Fruit fly (Drosophila melanogaster) whole organism, prepupa: ENCODE measurements around the gene Ns3.

Experiments used
- CG10631 ChIP-seq: fragments of 200-800 bp; sonication (Bioruptor generic); optimal IDR thresholded peaks from 2 replicates; lab custom pipeline; 2016; ENCODE audit warnings: missing biosample characterization, missing genetic modification characterization
- CG10669 ChIP-seq: fragments of 200-800 bp; sonication (Bioruptor generic); optimal IDR thresholded peaks from 3 replicates; lab custom pipeline; 2018; ENCODE audit warnings: missing biosample characterization, mild to moderate bottlenecking, missing genetic modification characterization, moderate library complexity
- CG11762 ChIP-seq: fragments of 200-800 bp; sonication (Bioruptor generic); optimal IDR thresholded peaks from 3 replicates; lab custom pipeline; 2016; ENCODE audit warnings: missing biosample characterization, missing genetic modification characterization; ENCODE audit not compliant: insufficient read depth
- CG15336 ChIP-seq: fragments of 200-800 bp; sonication (Bioruptor generic); IDR thresholded peaks from 2 replicates; pipeline ENCODE4 v1.3.6; 2022; ENCODE audit warnings: missing biosample characterization, missing genetic modification characterization
- CG1621 ChIP-seq: fragments of 200-800 bp; sonication (Bioruptor generic); optimal IDR thresholded peaks from 3 replicates; lab custom pipeline; 2018; ENCODE audit warnings: missing biosample characterization, mild to moderate bottlenecking, missing genetic modification characterization
- CG3032 ChIP-seq: fragments of 200-800 bp; optimal IDR thresholded peaks from 2 replicates; lab custom pipeline; 2019; ENCODE audit warnings: missing biosample characterization, mild to moderate bottlenecking, missing genetic modification characterization, moderate library complexity
- CG31627 ChIP-seq: fragments of 200-800 bp; sonication (Bioruptor generic); optimal IDR thresholded peaks from 3 replicates; lab custom pipeline; 2016; ENCODE audit warnings: missing biosample characterization, missing genetic modification characterization
- CG32006 ChIP-seq: fragments of 200-800 bp; sonication (Bioruptor generic); optimal IDR thresholded peaks from 3 replicates; lab custom pipeline; 2017; ENCODE audit warnings: missing biosample characterization, mild to moderate bottlenecking, missing genetic modification characterization
- CG6276 ChIP-seq: fragments of 200-800 bp; sonication (Bioruptor generic); optimal IDR thresholded peaks from 2 replicates; lab custom pipeline; 2017; ENCODE audit warnings: missing biosample characterization, mild to moderate bottlenecking, missing genetic modification characterization
- CG6792 ChIP-seq: fragments of 200-800 bp; sonication (Bioruptor generic); optimal IDR thresholded peaks from 3 replicates; lab custom pipeline; 2016; ENCODE audit warnings: missing biosample characterization, missing genetic modification characterization
- CG6808 ChIP-seq: fragments of 200-800 bp; sonication (Bioruptor generic); optimal IDR thresholded peaks from 3 replicates; lab custom pipeline; 2017; ENCODE audit warnings: missing biosample characterization, missing genetic modification characterization, mild to moderate bottlenecking, moderate library complexity, missing genetic modification reagents
- CG6854 ChIP-seq: fragments of 200-800 bp; sonication (Bioruptor generic); optimal IDR thresholded peaks from 2 replicates; lab custom pipeline; 2017; ENCODE audit warnings: missing biosample characterization, mild to moderate bottlenecking, missing genetic modification characterization
- CG7368 ChIP-seq: fragments of 200-800 bp; sonication (Bioruptor generic); optimal IDR thresholded peaks from 3 replicates; lab custom pipeline; 2016; ENCODE audit warnings: missing biosample characterization, missing genetic modification characterization
- CG8632 ChIP-seq: fragments of 200-800 bp; sonication (Bioruptor generic); optimal IDR thresholded peaks from 3 replicates; lab custom pipeline; 2016; ENCODE audit warnings: missing biosample characterization, missing genetic modification characterization
- Eip75B ChIP-seq: fragments of 200-800 bp; sonication (Bioruptor generic); optimal IDR thresholded peaks from 3 replicates; lab custom pipeline; 2016; ENCODE audit warnings: missing biosample characterization, missing genetic modification characterization
- Eip78C ChIP-seq: fragments of 200-800 bp; sonication (Bioruptor generic); peaks from one replicate; lab custom pipeline; 2016; ENCODE audit warnings: missing biosample characterization, missing genetic modification characterization
- Ets21C ChIP-seq: fragments of 200-800 bp; sonication (Bioruptor generic); optimal IDR thresholded peaks from 3 replicates; lab custom pipeline; 2016; ENCODE audit warnings: missing biosample characterization, missing genetic modification characterization
- Ets96B ChIP-seq: fragments of 200-800 bp; optimal IDR thresholded peaks from 2 replicates; lab custom pipeline; 2019; ENCODE audit warnings: missing biosample characterization, mild to moderate bottlenecking, missing genetic modification characterization, moderate library complexity
- Hr38 ChIP-seq: sonication (Bioruptor generic); optimal IDR thresholded peaks from 2 replicates; lab custom pipeline; 2016; ENCODE audit warnings: missing biosample characterization, missing genetic modification characterization
- Hr39 ChIP-seq: fragments of 200-800 bp; sonication (Bioruptor generic); optimal IDR thresholded peaks from 2 replicates; lab custom pipeline; 2016; ENCODE audit warnings: missing biosample characterization, missing genetic modification characterization
- Lpt ChIP-seq: fragments of 200-800 bp; sonication (Bioruptor generic); optimal IDR thresholded peaks from 3 replicates; lab custom pipeline; 2016; ENCODE audit warnings: missing biosample characterization, missing genetic modification characterization
- Sox102F ChIP-seq: fragments of 200-800 bp; sonication (Bioruptor generic); optimal IDR thresholded peaks from 2 replicates; lab custom pipeline; 2016; ENCODE audit warnings: missing biosample characterization, mild to moderate bottlenecking, missing genetic modification characterization
- acj6 ChIP-seq: fragments of 200-800 bp; sonication (Bioruptor generic); optimal IDR thresholded peaks from 3 replicates; lab custom pipeline; 2016; ENCODE audit warnings: missing biosample characterization, missing genetic modification characterization
- cyc ChIP-seq: fragments of 200-800 bp; sonication (Bioruptor generic); optimal IDR thresholded peaks from 3 replicates; lab custom pipeline; 2016; ENCODE audit warnings: missing biosample characterization, missing genetic modification characterization
- dac ChIP-seq: fragments of 200-800 bp; sonication (Bioruptor generic); optimal IDR thresholded peaks from 2 replicates; lab custom pipeline; 2017; ENCODE audit warnings: missing biosample characterization, mild to moderate bottlenecking, missing genetic modification characterization
- eg ChIP-seq: fragments of 200-800 bp; sonication (Bioruptor generic); IDR thresholded peaks from 3 replicates; pipeline ENCODE4 v1.3.6; 2022; ENCODE audit warnings: missing biosample characterization, missing genetic modification characterization
- esn ChIP-seq: fragments of 200-800 bp; sonication (Bioruptor generic); optimal IDR thresholded peaks from 2 replicates; lab custom pipeline; 2016; ENCODE audit warnings: missing biosample characterization, mild to moderate bottlenecking, missing genetic modification characterization, moderate library complexity
- fd59A ChIP-seq: fragments of 200-800 bp; sonication (Bioruptor generic); optimal IDR thresholded peaks from 2 replicates; lab custom pipeline; 2017; ENCODE audit warnings: missing biosample characterization, mild to moderate bottlenecking, missing genetic modification characterization, missing genetic modification reagents
- fd85E ChIP-seq: fragments of 200-800 bp; sonication (Bioruptor generic); optimal IDR thresholded peaks from 3 replicates; lab custom pipeline; 2016; ENCODE audit warnings: missing biosample characterization, missing genetic modification characterization
- lz ChIP-seq: fragments of 200-800 bp; sonication (Bioruptor generic); optimal IDR thresholded peaks from 3 replicates; lab custom pipeline; 2016; ENCODE audit warnings: missing biosample characterization, missing genetic modification characterization
- pdm3 ChIP-seq: fragments of 200-800 bp; sonication (Bioruptor generic); optimal IDR thresholded peaks from 3 replicates; lab custom pipeline; 2016; ENCODE audit warnings: missing biosample characterization, missing genetic modification characterization
- spab ChIP-seq: fragments of 200-800 bp; sonication (Bioruptor generic); optimal IDR thresholded peaks from 2 replicates; lab custom pipeline; 2017; ENCODE audit warnings: missing biosample characterization, mild to moderate bottlenecking, missing genetic modification characterization, missing genetic modification reagents
- ss ChIP-seq, 2 experiments: fragments of 200-800 bp; sonication (Bioruptor generic); optimal IDR thresholded peaks; 2 replicates in 1 of 2; 3 replicates in 1 of 2; lab custom pipeline; 2017 to 2018; ENCODE audit warnings: mild to moderate bottlenecking in 2 of 2, missing biosample characterization in 2 of 2, missing genetic modification characterization in 2 of 2, moderate library complexity in 1 of 2
- svp ChIP-seq: fragments of 200-800 bp; sonication (Bioruptor generic); peaks from one replicate; lab custom pipeline; 2016; ENCODE audit warnings: missing biosample characterization, missing genetic modification characterization
- topi ChIP-seq: fragments of 200-800 bp; sonication (Bioruptor generic); optimal IDR thresholded peaks from 3 replicates; lab custom pipeline; 2016; ENCODE audit warnings: missing biosample characterization, missing genetic modification characterization

Gene Ns3

dm6 chrX:1465707-1466504, 1.9 kb upstream of the Ns3 start, which contains the start of the genes O-fut2 and CG14777 (continued):
- no peak for TF ChIP-seq CG10669 (GFP tag; lab: Kevin White, UChicago)
- TF ChIP-seq Ets21C (GFP tag; lab: Kevin White, UChicago): peak; percentile 49
- TF ChIP-seq CG6808 (GFP tag; lab: Kevin White, UChicago): no peak
- peak; percentile 54 for TF ChIP-seq CG6792 (GFP tag; lab: Kevin White, UChicago)
- no peak for TF ChIP-seq Hr38 (GFP tag; lab: Kevin White, UChicago)
- TF ChIP-seq lz (GFP tag; lab: Kevin White, UChicago): peak; percentile 51
- TF ChIP-seq Lpt (GFP tag; lab: Kevin White, UChicago): peak; percentile 31
- TF ChIP-seq eg (GFP tag; lab: Robert Waterston, UW): peak; percentile 77
- TF ChIP-seq CG7368 (GFP tag; lab: Kevin White, UChicago): no peak
- no peak for TF ChIP-seq CG10631 (GFP tag; lab: Kevin White, UChicago)

- TF ChIP-seq CG11762 (GFP tag; lab: Kevin White, UChicago) (no peak), CG8632 (no peak), Eip78C (peak; percentile 66), CG15336 (GFP tag; lab: Robert Waterston, UW) (no peak), CG6276 (no peak), fd85E (GFP tag; lab: Kevin White, UChicago) (no peak), CG6808 (GFP tag; lab: Kevin White, UChicago) (peak; percentile 21), spab (GFP tag; lab: Kevin White, UChicago) (no peak), esn (no peak), dac (no peak), svp (GFP tag; lab: Kevin White, UChicago) (peak; percentile 88), CG3032 (tag; lab: Kevin White, UChicago) (no peak), Sox102F (no peak), CG31627 (GFP tag; lab: Kevin White, UChicago) (no peak), Ets96B (tag; lab: Kevin White, UChicago) (no peak), fd59A (GFP tag; lab: Kevin White, UChicago) (no peak), acj6 (no peak), Hr39 (GFP tag; lab: Kevin White, UChicago) (no peak), topi (no peak), CG6854 (GFP tag; lab: Kevin White, UChicago) (no peak), Ets21C (GFP tag; lab: Kevin White, UChicago) (no peak), Eip75B (GFP tag; lab: Kevin White, UChicago) (no peak), Lpt (GFP tag; lab: Kevin White, UChicago) (no peak), cyc (GFP tag; lab: Kevin White, UChicago) (no peak), ss (GFP tag; optimal IDR thresholded peaks at IDR 0.05; lab: Kevin White, UChicago) (peak; percentile 60 to 67)
These were observed 2.5 kb downstream of the Ns3 start, which contains the start of gene CG14787 for dm6 chrX:1461544-1461943. CG14787 (minus strand) TSS chrX:1461676.

dm6 chrX:1460278-1460872, 3.6 kb downstream of the Ns3 start, which contains the start of gene Lrpprc2:
Lrpprc2 (minus strand) TSS chrX:1460617.
- TF ChIP-seq eg (GFP tag; lab: Robert Waterston, UW) (0 out of 3 replicates have a peak, but pooled peaks have one; percentile 9), CG6808 (GFP tag; lab: Kevin White, UChicago) (peak; percentile 100), Lpt (GFP tag; lab: Kevin White, UChicago) (no peak)

- TF ChIP-seq spab (GFP tag; lab: Kevin White, UChicago) (no peak), CG3032 (tag; lab: Kevin White, UChicago) (no peak), dac (no peak), CG32006 (GFP tag; lab: Kevin White, UChicago) (no peak), fd59A (GFP tag; lab: Kevin White, UChicago) (no peak), pdm3 (GFP tag; lab: Kevin White, UChicago) (no peak), CG7368 (GFP tag; lab: Kevin White, UChicago) (no peak), CG1621 (tag; lab: Kevin White, UChicago) (no peak), Hr38 (GFP tag; lab: Kevin White, UChicago) (no peak)
These were observed 7.1 kb downstream of the Ns3 start, which contains the start of gene CG14785 for dm6 chrX:1456954-1457353. CG14785 (minus strand) TSS chrX:1457054.
